Fruit fly (Drosophila melanogaster) whole organism, prepupa: ENCODE measurements around the gene CG2680.

Experiments used
- Blimp-1 ChIP-seq: fragments of 200-800 bp; sonication (Bioruptor generic); optimal IDR thresholded peaks from 3 replicates; lab custom pipeline; 2017; ENCODE audit warnings: missing biosample characterization, missing genetic modification characterization, mild to moderate bottlenecking, moderate library complexity, missing genetic modification reagents
- CG10669 ChIP-seq: fragments of 200-800 bp; sonication (Bioruptor generic); optimal IDR thresholded peaks from 3 replicates; lab custom pipeline; 2018; ENCODE audit warnings: missing biosample characterization, mild to moderate bottlenecking, missing genetic modification characterization, moderate library complexity
- CG11902 ChIP-seq: fragments of 200-800 bp; sonication (Bioruptor generic); optimal IDR thresholded peaks from 3 replicates; lab custom pipeline; 2016; ENCODE audit warnings: missing biosample characterization, missing genetic modification characterization
- CG15336 ChIP-seq: fragments of 200-800 bp; sonication (Bioruptor generic); IDR thresholded peaks from 2 replicates; pipeline ENCODE4 v1.3.6; 2022; ENCODE audit warnings: missing biosample characterization, missing genetic modification characterization
- CG16779 ChIP-seq: fragments of 200-800 bp; sonication (Bioruptor generic); optimal IDR thresholded peaks from 3 replicates; lab custom pipeline; 2017; ENCODE audit warnings: missing biosample characterization, mild to moderate bottlenecking, missing genetic modification characterization
- CG3032 ChIP-seq: fragments of 200-800 bp; optimal IDR thresholded peaks from 2 replicates; lab custom pipeline; 2019; ENCODE audit warnings: missing biosample characterization, mild to moderate bottlenecking, missing genetic modification characterization, moderate library complexity
- CG31627 ChIP-seq: fragments of 200-800 bp; sonication (Bioruptor generic); optimal IDR thresholded peaks from 3 replicates; lab custom pipeline; 2016; ENCODE audit warnings: missing biosample characterization, missing genetic modification characterization
- CG34406 ChIP-seq: fragments of 200-800 bp; sonication (Bioruptor generic); optimal IDR thresholded peaks from 3 replicates; lab custom pipeline; 2016; ENCODE audit warnings: missing biosample characterization, missing genetic modification characterization
- CG6276 ChIP-seq: fragments of 200-800 bp; sonication (Bioruptor generic); optimal IDR thresholded peaks from 2 replicates; lab custom pipeline; 2017; ENCODE audit warnings: missing biosample characterization, mild to moderate bottlenecking, missing genetic modification characterization
- CG6792 ChIP-seq: fragments of 200-800 bp; sonication (Bioruptor generic); optimal IDR thresholded peaks from 3 replicates; lab custom pipeline; 2016; ENCODE audit warnings: missing biosample characterization, missing genetic modification characterization
- CG8119 ChIP-seq: fragments of 200-800 bp; sonication (Bioruptor generic); IDR thresholded peaks from 3 replicates; pipeline ENCODE4 v1.3.6; 2022; ENCODE audit warnings: missing biosample characterization, missing genetic modification characterization
- Eip75B ChIP-seq: fragments of 200-800 bp; sonication (Bioruptor generic); optimal IDR thresholded peaks from 3 replicates; lab custom pipeline; 2016; ENCODE audit warnings: missing biosample characterization, missing genetic modification characterization
- Eip78C ChIP-seq: fragments of 200-800 bp; sonication (Bioruptor generic); peaks from one replicate; lab custom pipeline; 2016; ENCODE audit warnings: missing biosample characterization, missing genetic modification characterization
- Eip93F ChIP-seq: fragments of 200-800 bp; sonication (Bioruptor generic); optimal IDR thresholded peaks from 2 replicates; lab custom pipeline; 2016; ENCODE audit warnings: missing biosample characterization, mild to moderate bottlenecking, missing genetic modification characterization
- Ets21C ChIP-seq: fragments of 200-800 bp; sonication (Bioruptor generic); optimal IDR thresholded peaks from 3 replicates; lab custom pipeline; 2016; ENCODE audit warnings: missing biosample characterization, missing genetic modification characterization
- Gug ChIP-seq: fragments of 200-800 bp; sonication (Bioruptor generic); IDR thresholded peaks from 2 replicates; pipeline ENCODE4 v1.3.6; 2022; ENCODE audit warnings: missing biosample characterization, missing genetic modification characterization
- Hr4 ChIP-seq: fragments of 200-800 bp; sonication (Bioruptor generic); optimal IDR thresholded peaks from 3 replicates; lab custom pipeline; 2016; ENCODE audit warnings: missing biosample characterization, missing genetic modification characterization
- Met ChIP-seq: fragments of 200-800 bp; sonication (Bioruptor generic); optimal IDR thresholded peaks from 3 replicates; lab custom pipeline; 2016; ENCODE audit warnings: missing biosample characterization, missing genetic modification characterization
- Smox ChIP-seq: fragments of 200-800 bp; sonication (Bioruptor generic); optimal IDR thresholded peaks from 3 replicates; lab custom pipeline; 2016; ENCODE audit warnings: missing biosample characterization, missing genetic modification characterization
- Sox14 ChIP-seq: fragments of 200-800 bp; sonication (Bioruptor generic); optimal IDR thresholded peaks from 3 replicates; lab custom pipeline; 2016; ENCODE audit warnings: missing biosample characterization, missing genetic modification characterization
- Sox15 ChIP-seq: fragments of 200-800 bp; sonication (Bioruptor generic); optimal IDR thresholded peaks from 3 replicates; lab custom pipeline; 2016; ENCODE audit warnings: missing biosample characterization, missing genetic modification characterization
- achi ChIP-seq: fragments of 200-800 bp; sonication (Bioruptor generic); optimal IDR thresholded peaks from 3 replicates; lab custom pipeline; 2016; ENCODE audit warnings: missing biosample characterization, missing genetic modification characterization
- cyc ChIP-seq: fragments of 200-800 bp; sonication (Bioruptor generic); optimal IDR thresholded peaks from 3 replicates; lab custom pipeline; 2016; ENCODE audit warnings: missing biosample characterization, missing genetic modification characterization
- dac ChIP-seq: fragments of 200-800 bp; sonication (Bioruptor generic); optimal IDR thresholded peaks from 2 replicates; lab custom pipeline; 2017; ENCODE audit warnings: missing biosample characterization, mild to moderate bottlenecking, missing genetic modification characterization
- dsx ChIP-seq: fragments of 200-800 bp; optimal IDR thresholded peaks from 3 replicates; lab custom pipeline; 2019; ENCODE audit warnings: missing biosample characterization, mild to moderate bottlenecking, missing genetic modification characterization, moderate library complexity; ENCODE audit not compliant: poor library complexity, severe bottlenecking
- esn ChIP-seq: fragments of 200-800 bp; sonication (Bioruptor generic); optimal IDR thresholded peaks from 2 replicates; lab custom pipeline; 2016; ENCODE audit warnings: missing biosample characterization, mild to moderate bottlenecking, missing genetic modification characterization, moderate library complexity
- fd59A ChIP-seq: fragments of 200-800 bp; sonication (Bioruptor generic); optimal IDR thresholded peaks from 2 replicates; lab custom pipeline; 2017; ENCODE audit warnings: missing biosample characterization, mild to moderate bottlenecking, missing genetic modification characterization, missing genetic modification reagents
- fd85E ChIP-seq: fragments of 200-800 bp; sonication (Bioruptor generic); optimal IDR thresholded peaks from 3 replicates; lab custom pipeline; 2016; ENCODE audit warnings: missing biosample characterization, missing genetic modification characterization
- fkh ChIP-seq: fragments of 200-800 bp; sonication (Bioruptor generic); optimal IDR thresholded peaks from 3 replicates; lab custom pipeline; 2017; ENCODE audit warnings: missing biosample characterization, mild to moderate bottlenecking, missing genetic modification characterization, moderate library complexity
- lz ChIP-seq: fragments of 200-800 bp; sonication (Bioruptor generic); optimal IDR thresholded peaks from 3 replicates; lab custom pipeline; 2016; ENCODE audit warnings: missing biosample characterization, missing genetic modification characterization
- spab ChIP-seq: fragments of 200-800 bp; sonication (Bioruptor generic); optimal IDR thresholded peaks from 2 replicates; lab custom pipeline; 2017; ENCODE audit warnings: missing biosample characterization, mild to moderate bottlenecking, missing genetic modification characterization, missing genetic modification reagents
- topi ChIP-seq: fragments of 200-800 bp; sonication (Bioruptor generic); optimal IDR thresholded peaks from 3 replicates; lab custom pipeline; 2016; ENCODE audit warnings: missing biosample characterization, missing genetic modification characterization

CG2680 gene

dm6 chrX:2738663-2739062 lies 31.4 kb upstream of the CG2680 start, which contains the start of gene crm:
Gene crm, minus strand, starts transcription at chrX:2738773.
- TF ChIP-seq esn (GFP tag; lab: Kevin White, UChicago) (no peak), fkh (GFP tag; lab: Kevin White, UChicago) (peak; percentile 99), Sox14 (GFP tag; lab: Kevin White, UChicago) (peak; percentile 45)

- TF ChIP-seq Hr4 (GFP tag; lab: Kevin White, UChicago): no peak
- no peak for TF ChIP-seq dsx (GFP tag; lab: Kevin White, UChicago)
- TF ChIP-seq CG15336 (GFP tag; lab: Robert Waterston, UW): 0 out of 2 replicates have a peak, but pooled peaks have one; percentile 23
- TF ChIP-seq esn (GFP tag; lab: Kevin White, UChicago): peak; percentile 43
- TF ChIP-seq lz (GFP tag; lab: Kevin White, UChicago): peak; percentile 58
- TF ChIP-seq Blimp-1: no peak
- TF ChIP-seq Eip78C: peak; percentile 72
- peak; percentile 24 for TF ChIP-seq Sox15 (GFP tag; lab: Kevin White, UChicago)
- TF ChIP-seq fd59A (GFP tag; lab: Kevin White, UChicago): no peak
- TF ChIP-seq Gug (GFP tag; lab: Robert Waterston, UW): peak; percentile 42
- no peak for TF ChIP-seq fkh (GFP tag; lab: Kevin White, UChicago)
- TF ChIP-seq CG10669 (GFP tag; lab: Kevin White, UChicago): no peak
- TF ChIP-seq CG3032 (tag; lab: Kevin White, UChicago): peak; percentile 60
- TF ChIP-seq cyc: peak; percentile 45
- TF ChIP-seq CG31627: peak; percentile 30
Observed at dm6 chrX:2732127-2732526, 24.9 kb upstream of the CG2680 start, which contains the start of the genes ttm50 and CG2712. Gene ttm50, minus strand, starts transcription at chrX:2732190. Gene CG2712, plus strand, starts transcription at chrX:2732469.

- TF ChIP-seq dac (GFP tag; lab: Kevin White, UChicago) (no peak), Eip93F (GFP tag; lab: Kevin White, UChicago) (no peak), CG11902 (no peak), fd85E (GFP tag; lab: Kevin White, UChicago) (no peak), achi (GFP tag; lab: Kevin White, UChicago) (no peak), CG8119 (GFP tag; lab: Robert Waterston, UW) (no peak), CG34406 (GFP tag; lab: Kevin White, UChicago) (no peak), spab (GFP tag; lab: Kevin White, UChicago) (no peak), Sox15 (GFP tag; lab: Kevin White, UChicago) (no peak)
- TF ChIP-seq, all 60 proteins: peak for 0
Observed at dm6 chrX:2727506-2727905, 20.3 kb upstream of the CG2680 start, which contains the start of gene dwg. Gene dwg, plus strand, starts transcription at chrX:2727698.

- no peak for TF ChIP-seq topi (GFP tag; lab: Kevin White, UChicago)
- no peak for TF ChIP-seq CG16779 (tag; lab: Kevin White, UChicago)
- TF ChIP-seq Sox15 (GFP tag; lab: Kevin White, UChicago): no peak
- TF ChIP-seq CG6276 (GFP tag; lab: Kevin White, UChicago): no peak
- TF ChIP-seq Blimp-1: no peak
- no peak for TF ChIP-seq Met
- no peak for TF ChIP-seq Sox14 (GFP tag; lab: Kevin White, UChicago)
- TF ChIP-seq Ets21C (GFP tag; lab: Kevin White, UChicago): no peak
Observed at dm6 chrX:2726420-2726819, 19.2 kb upstream of the CG2680 start, which contains the start of gene vilya. Gene vilya, plus strand, starts transcription at chrX:2726678.

DNA sequence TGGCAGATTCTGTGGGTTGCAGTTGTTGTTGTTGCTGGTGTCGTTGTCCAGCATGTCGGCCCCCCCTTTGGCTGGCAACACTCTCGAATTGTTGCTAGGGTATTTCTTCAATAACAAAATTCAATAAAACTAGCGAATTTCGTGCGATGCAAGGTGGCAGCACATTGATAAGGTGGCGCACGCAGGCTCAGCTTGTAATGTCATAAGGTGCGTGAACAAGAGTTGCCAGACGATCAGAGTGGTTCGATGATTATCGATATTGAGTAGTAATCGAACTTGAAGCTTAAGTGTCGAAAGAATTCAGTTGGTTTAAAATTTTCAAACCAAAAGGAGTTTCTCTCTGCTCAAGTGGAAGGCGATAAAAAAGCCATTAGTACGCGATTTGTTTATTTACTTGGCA lies 12.9 kb upstream of the CG2680 start, which contains the start of gene CG2701:
Gene CG2701, minus strand, starts transcription at position 206 of the 400 bp plus-strand sequence.
- TF ChIP-seq esn (GFP tag; lab: Kevin White, UChicago): peak; percentile 26
- TF ChIP-seq Smox (GFP tag; lab: Kevin White, UChicago): no peak

DNA sequence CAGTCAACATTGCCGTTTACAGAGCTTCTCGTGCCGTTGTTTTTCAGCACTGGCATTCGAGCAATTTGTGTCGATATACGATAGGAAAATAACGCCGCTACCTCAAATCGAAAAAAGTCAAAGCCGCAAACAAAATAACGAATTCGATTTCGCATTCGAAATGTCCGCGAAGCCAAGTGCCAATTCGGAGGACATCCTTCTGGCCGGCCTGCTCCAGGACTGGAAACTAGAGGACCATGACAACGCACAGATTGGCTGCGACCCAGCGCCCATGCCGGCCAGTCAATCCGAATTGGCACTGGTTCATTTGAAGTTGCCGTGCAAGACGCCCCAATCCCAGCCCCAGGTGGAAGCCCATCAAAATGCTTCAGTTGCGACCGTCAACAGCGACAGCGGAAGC lies 7.5 kb upstream of the CG2680 start:
- TF ChIP-seq lz (GFP tag; lab: Kevin White, UChicago): no peak
- no peak for TF ChIP-seq CG8119 (GFP tag; lab: Robert Waterston, UW)
- no peak for TF ChIP-seq Eip75B (GFP tag; lab: Kevin White, UChicago)
- no peak for TF ChIP-seq CG15336 (GFP tag; lab: Robert Waterston, UW)
- TF ChIP-seq CG6792: no peak
- TF ChIP-seq, all 60 proteins: peak for 0
